Worm (Caenorhabditis elegans) whole organism, L1 larva: ENCODE data around the gene slcr-46.2.

Source experiments
- ama-1 ChIP-seq: fragments of 150-350 bp; optimal IDR thresholded peaks from 2 replicates; lab custom pipeline; 2014
- blmp-1 ChIP-seq: fragments of 150-350 bp; optimal IDR thresholded peaks from 2 replicates; lab custom pipeline; 2014; ENCODE audit warnings: missing biosample characterization, missing genetic modification characterization
- ceh-63 ChIP-seq: fragments of 200-800 bp; sonication (Bioruptor generic); optimal IDR thresholded peaks from 2 replicates; lab custom pipeline; 2018; ENCODE audit warnings: mild to moderate bottlenecking, missing genetic modification characterization, missing compliant biosample characterization
- ceh-8 ChIP-seq: fragments of 200-800 bp; sonication (Bioruptor generic); optimal IDR thresholded peaks from 2 replicates; lab custom pipeline; 2018; ENCODE audit warnings: mild to moderate bottlenecking, missing genetic modification characterization, moderate library complexity, missing compliant biosample characterization
- egl-13 ChIP-seq: sonication (generic microtip); optimal IDR thresholded peaks from 2 replicates; lab custom pipeline; 2016; ENCODE audit warnings: missing genotype, missing genetic modification reagents, missing genetic modification characterization, missing compliant biosample characterization
- mdl-1 ChIP-seq, 2 experiments: fragments of 150-350 bp; optimal IDR thresholded peaks; 2 replicates each; lab custom pipeline; 2014 to 2017; ENCODE audit warnings: missing biosample characterization in 2 of 2, missing genetic modification characterization in 2 of 2, inconsistent platforms in 1 of 2
- nhr-76 ChIP-seq: sonication (generic microtip); optimal IDR thresholded peaks from 2 replicates; lab custom pipeline; 2017; ENCODE audit warnings: missing biosample characterization, missing genetic modification characterization

ce11 chrV:19403619-19404018 lies 13.7 kb upstream of the slcr-46.2 start:
- TF ChIP-seq nhr-76 (tag; lab: Kevin White, UChicago) (no peak), mdl-1 (tag; optimal IDR thresholded peaks at IDR 0.05; lab: Kevin White, UChicago) (no peak), ceh-8 (GFP tag; lab: Kevin White, UChicago) (no peak), egl-13 (tag; lab: Kevin White, UChicago) (no peak), ama-1 (lab: Kevin White, UChicago) (no peak), blmp-1 (no peak), ceh-63 (no peak)
